Worm (Caenorhabditis elegans): ENCODE measurements around the gene T25B9.9.

Gene T25B9.9

DNA sequence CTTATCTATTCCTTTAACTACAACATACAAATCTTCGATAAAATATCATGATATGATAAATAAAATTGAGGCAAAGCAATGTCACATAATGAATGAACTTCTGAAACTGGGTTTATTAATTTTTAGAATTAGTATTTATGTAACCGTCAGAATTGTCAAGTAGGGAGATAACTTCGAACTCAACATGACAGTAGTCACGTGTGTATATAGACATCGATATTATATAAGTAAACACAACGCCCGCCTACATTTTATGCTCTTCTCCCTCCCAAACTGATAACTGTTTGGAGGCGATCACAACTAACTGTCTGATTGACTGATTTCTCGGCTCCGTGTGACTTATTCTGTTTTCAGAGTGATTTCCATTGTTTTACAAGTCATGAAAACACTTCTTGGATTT is 8.1 kb upstream of the T25B9.9 start, which contains the start of gene ugt-54:
Gene ugt-54 (plus strand): TSS at position 355 of the 400 bp plus-strand sequence.
- TF ChIP-seq nhr-111 (GFP tag; optimal IDR thresholded peaks at IDR 0.05) = no peak
- no peak for TF ChIP-seq F26F4.8 (GFP tag; conservative IDR thresholded peaks at IDR 0.05)
- TF ChIP-seq egl-43 (GFP tag; IDR thresholded peaks at IDR 0.05) = no peak
- no peak for TF ChIP-seq Y5F2A.4 (GFP tag; optimal IDR thresholded peaks at IDR 0.05)
- no peak for TF ChIP-seq mxl-3 (GFP tag; optimal IDR thresholded peaks at IDR 0.05)
- TF ChIP-seq php-3 (GFP tag; IDR thresholded peaks at IDR 0.05) = peak; percentile 63; the same call in 1 of the 2 replicates
- no peak for TF ChIP-seq ceh-82 (tag; optimal IDR thresholded peaks at IDR 0.05)
- TF ChIP-seq rbr-2 (tag; optimal IDR thresholded peaks at IDR 0.05) = no peak
- no peak for TF ChIP-seq nhr-10 (tag; optimal IDR thresholded peaks at IDR 0.05)
- TF ChIP-seq nhr-28 (tag; optimal IDR thresholded peaks at IDR 0.05) = peak; percentile 68
- no peak for TF ChIP-seq ZK337.2 (GFP tag; IDR thresholded peaks at IDR 0.05)
- peak; percentile 57 for TF ChIP-seq nhr-48 (tag; optimal IDR thresholded peaks at IDR 0.05)
- TF ChIP-seq lin-15B (tag; optimal IDR thresholded peaks at IDR 0.05) = no peak
- no peak for TF ChIP-seq lim-7 (GFP tag; IDR thresholded peaks at IDR 0.05)
- TF ChIP-seq mdt-29 (GFP tag; IDR thresholded peaks at IDR 0.05) = no peak
- no peak for TF ChIP-seq lin-1 (GFP tag; IDR thresholded peaks at IDR 0.05)
- TF ChIP-seq daf-12 (tag; optimal IDR thresholded peaks at IDR 0.05) = no peak
- TF ChIP-seq nhr-102 (tag; optimal IDR thresholded peaks at IDR 0.05) = peak; percentile 43
- peak; percentile 31 for TF ChIP-seq pqm-1 (tag; optimal IDR thresholded peaks at IDR 0.05)
- peak; percentile 80 for TF ChIP-seq hlh-11 (tag; optimal IDR thresholded peaks at IDR 0.05)
- TF ChIP-seq aly-2 (tag; optimal IDR thresholded peaks at IDR 0.05) = no peak
- TF ChIP-seq vab-7 (GFP tag; IDR thresholded peaks at IDR 0.05) = no peak
- no peak for TF ChIP-seq daf-19 (GFP tag; conservative IDR thresholded peaks at IDR 0.05)
- no peak for TF ChIP-seq madf-5 (GFP tag; IDR thresholded peaks at IDR 0.05)
- TF ChIP-seq nhr-25 (tag; optimal IDR thresholded peaks at IDR 0.05; ENCODE audit: borderline replicate concordance, insufficient read depth) = no peak
- peak; percentile 37 for TF ChIP-seq hlh-30 (tag; optimal IDR thresholded peaks at IDR 0.05; ENCODE audit: insufficient read depth)
- TF ChIP-seq ceh-62 (tag; optimal IDR thresholded peaks at IDR 0.05) = no peak
- TF ChIP-seq daf-16 (GFP tag; optimal IDR thresholded peaks at IDR 0.05) = peak in 1 of 2 experiments; percentile 25
- TF ChIP-seq daf-16 (tag; optimal IDR thresholded peaks at IDR 0.05) = peak; percentile 93
- TF ChIP-seq set-16 (GFP tag; IDR thresholded peaks at IDR 0.05) = no peak
- no peak for TF ChIP-seq nhr-237 (tag; optimal IDR thresholded peaks at IDR 0.05)
- no peak for TF ChIP-seq R02D3.7 (tag; optimal IDR thresholded peaks at IDR 0.05)
- no peak for TF ChIP-seq zip-2 (tag; optimal IDR thresholded peaks at IDR 0.05)
- TF ChIP-seq dmd-6 (GFP tag; IDR thresholded peaks at IDR 0.05) = peak; percentile 84
- peak; percentile 72 for TF ChIP-seq dve-1 (tag; optimal IDR thresholded peaks at IDR 0.05; ENCODE audit: insufficient read depth)
- TF ChIP-seq fos-1 (tag; optimal IDR thresholded peaks at IDR 0.05) = no peak

DNA sequence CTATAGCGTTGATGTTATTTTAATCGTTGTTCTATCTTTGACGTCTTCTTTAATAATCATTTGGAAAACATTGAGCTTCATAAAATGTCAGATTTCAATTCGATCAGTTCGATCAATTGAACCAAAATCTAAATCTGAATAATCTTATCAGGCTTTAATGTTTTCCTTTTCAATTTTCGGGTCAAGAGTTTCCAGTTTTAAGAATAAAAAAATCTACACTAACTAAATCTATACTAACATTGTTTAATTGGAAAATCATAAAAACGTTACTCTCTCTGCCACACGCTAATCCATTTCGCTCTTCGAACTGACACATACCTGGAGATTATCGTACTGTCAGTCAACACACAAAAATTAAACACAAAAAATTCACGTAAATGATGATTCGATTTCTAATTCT is 5.2 kb upstream of the T25B9.9 start, which contains the start of gene T25B9.11:
Gene T25B9.11 (plus strand): TSS at position 301 of the 400 bp plus-strand sequence.
- TF ChIP-seq nhr-237 (tag; optimal IDR thresholded peaks at IDR 0.05) (no peak), T26A8.4 (GFP tag; IDR thresholded peaks at IDR 0.05) (no peak), ceh-82 (tag; optimal IDR thresholded peaks at IDR 0.05) (no peak), ceh-28 (tag; optimal IDR thresholded peaks at IDR 0.05) (no peak), php-3 (GFP tag; IDR thresholded peaks at IDR 0.05) (no peak), mdt-29 (GFP tag; IDR thresholded peaks at IDR 0.05) (no peak), ceh-20 (GFP tag; IDR thresholded peaks at IDR 0.05) (no peak), aha-1 (tag) (no peak), dpl-1 (GFP tag; optimal IDR thresholded peaks at IDR 0.05) (no peak), nhr-77 (tag; optimal IDR thresholded peaks at IDR 0.05) (no peak)
